Worm (Caenorhabditis elegans) whole organism, mixed stage, embryonic: Measurements from ENCODE around the gene ztf-7.

Experiments
- M03D4.4 ChIP-seq: sonication (generic microtip); optimal IDR thresholded peaks from 2 replicates; lab custom pipeline; 2017; ENCODE audit warnings: mild to moderate bottlenecking, missing genetic modification characterization, missing compliant biosample characterization
- blmp-1 ChIP-seq: fragments of 150-350 bp; optimal IDR thresholded peaks from 2 replicates; lab custom pipeline; 2014; ENCODE audit warnings: missing biosample characterization, missing genetic modification characterization
- ceh-83 ChIP-seq: fragments of 200-800 bp; sonication (Bioruptor generic); optimal IDR thresholded peaks from 2 replicates; lab custom pipeline; 2018; ENCODE audit warnings: mild to moderate bottlenecking, missing genetic modification characterization, missing compliant biosample characterization
- ces-1 ChIP-seq: fragments of 150-350 bp; optimal IDR thresholded peaks from 2 replicates; lab custom pipeline; 2014; ENCODE audit warnings: missing biosample characterization, missing genetic modification reagents, missing genetic modification characterization
- cnd-1 ChIP-seq: fragments of 200-800 bp; sonication (Bioruptor generic); optimal IDR thresholded peaks from 2 replicates; lab custom pipeline; 2018; ENCODE audit warnings: mild to moderate bottlenecking, missing genetic modification characterization, missing compliant biosample characterization
- drap-1 ChIP-seq: fragments of 200-800 bp; sonication (Bioruptor generic); optimal IDR thresholded peaks from 3 replicates; lab custom pipeline; 2018; ENCODE audit warnings: mild to moderate bottlenecking, missing genetic modification characterization, missing compliant biosample characterization
- elt-1 ChIP-seq: sonication (generic microtip); optimal IDR thresholded peaks from 2 replicates; lab custom pipeline; 2017; ENCODE audit warnings: missing genetic modification characterization, mild to moderate bottlenecking, missing compliant biosample characterization, antibody characterized with exemption, moderate library complexity, borderline replicate concordance; ENCODE audit not compliant: insufficient read depth
- elt-3 ChIP-seq: fragments of 150-350 bp; optimal IDR thresholded peaks from 2 replicates; lab custom pipeline; 2014; ENCODE audit warnings: missing biosample characterization, missing genetic modification characterization
- hlh-1 ChIP-seq: fragments of 150-350 bp; optimal IDR thresholded peaks from 2 replicates; lab custom pipeline; 2014; ENCODE audit warnings: missing biosample characterization, missing genetic modification reagents, missing genetic modification characterization
- lin-13 ChIP-seq: fragments of 150-350 bp; optimal IDR thresholded peaks from 2 replicates; lab custom pipeline; 2014; ENCODE audit warnings: missing biosample characterization, missing genetic modification characterization
- lsy-2 ChIP-seq: fragments of 150-350 bp; optimal IDR thresholded peaks from 2 replicates; lab custom pipeline; 2014; ENCODE audit warnings: missing biosample characterization, missing genetic modification characterization
- mep-1 ChIP-seq: fragments of 150-350 bp; optimal IDR thresholded peaks from 2 replicates; lab custom pipeline; 2017; ENCODE audit warnings: missing biosample characterization, missing genetic modification reagents, missing genetic modification characterization, inconsistent platforms
- mls-2 ChIP-seq: sonication (generic microtip); optimal IDR thresholded peaks from 2 replicates; lab custom pipeline; 2016; ENCODE audit warnings: mild to moderate bottlenecking, missing genetic modification characterization, moderate library complexity, missing compliant biosample characterization
- nhr-12 ChIP-seq: fragments of 150-350 bp; optimal IDR thresholded peaks from 2 replicates; lab custom pipeline; 2014; ENCODE audit warnings: missing biosample characterization, missing genetic modification characterization
- nhr-2 ChIP-seq: fragments of 150-350 bp; optimal IDR thresholded peaks from 2 replicates; lab custom pipeline; 2014; ENCODE audit warnings: missing biosample characterization, missing genetic modification characterization
- nhr-237 ChIP-seq: fragments of 150-350 bp; optimal IDR thresholded peaks from 2 replicates; lab custom pipeline; 2014; ENCODE audit warnings: missing biosample characterization, missing genetic modification characterization
- nhr-28 ChIP-seq: fragments of 150-350 bp; optimal IDR thresholded peaks from 2 replicates; lab custom pipeline; 2014; ENCODE audit warnings: missing biosample characterization, missing genetic modification characterization
- pha-4 ChIP-seq: fragments of 150-350 bp; optimal IDR thresholded peaks from 2 replicates; lab custom pipeline; 2018; ENCODE audit warnings: missing biosample characterization, missing genetic modification reagents, missing genetic modification characterization
- snpc-4 ChIP-seq: fragments of 150-350 bp; optimal IDR thresholded peaks from 2 replicates; lab custom pipeline; 2014; ENCODE audit warnings: missing biosample characterization, missing genetic modification characterization
- sptf-1 ChIP-seq: sonication (generic microtip); optimal IDR thresholded peaks from 2 replicates; lab custom pipeline; 2017; ENCODE audit warnings: mild to moderate bottlenecking, missing genetic modification characterization, moderate library complexity, missing compliant biosample characterization
- unc-39 ChIP-seq: fragments of 150-350 bp; optimal IDR thresholded peaks from 2 replicates; lab custom pipeline; 2014; ENCODE audit warnings: missing biosample characterization, missing genetic modification characterization
- unc-62 ChIP-seq: fragments of 150-350 bp; optimal IDR thresholded peaks from 2 replicates; lab custom pipeline; 2014; ENCODE audit warnings: missing biosample characterization, missing genetic modification reagents, missing genetic modification characterization
- zip-8 ChIP-seq: fragments of 150-350 bp; optimal IDR thresholded peaks from 2 replicates; lab custom pipeline; 2014; ENCODE audit warnings: missing biosample characterization, missing genetic modification characterization

Gene ztf-7

DNA sequence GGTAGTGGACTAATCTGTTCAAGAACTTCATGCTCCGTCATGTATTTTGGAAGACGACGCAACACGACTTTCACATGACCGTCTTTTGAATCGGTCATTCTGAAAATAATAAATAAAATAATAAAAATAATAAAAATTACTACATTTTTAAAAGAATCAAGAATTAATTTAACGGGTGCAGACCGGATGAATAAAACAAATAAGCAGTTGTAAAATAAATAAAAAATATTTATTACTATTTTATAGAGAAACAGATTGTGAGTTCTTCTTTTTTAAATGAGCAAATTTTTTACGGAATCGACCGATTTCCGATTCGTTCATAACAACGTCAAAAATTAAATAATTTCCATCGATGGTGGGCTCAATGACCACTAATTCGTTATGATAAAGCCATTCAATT is 11.9 kb downstream of the ztf-7 start, which contains the start of gene smg-4:
Gene smg-4 (minus strand): TSS at position 101 of the 400 bp plus-strand sequence.
- no peak for TF ChIP-seq pha-4 (tag; lab: Kevin White, UChicago)

DNA sequence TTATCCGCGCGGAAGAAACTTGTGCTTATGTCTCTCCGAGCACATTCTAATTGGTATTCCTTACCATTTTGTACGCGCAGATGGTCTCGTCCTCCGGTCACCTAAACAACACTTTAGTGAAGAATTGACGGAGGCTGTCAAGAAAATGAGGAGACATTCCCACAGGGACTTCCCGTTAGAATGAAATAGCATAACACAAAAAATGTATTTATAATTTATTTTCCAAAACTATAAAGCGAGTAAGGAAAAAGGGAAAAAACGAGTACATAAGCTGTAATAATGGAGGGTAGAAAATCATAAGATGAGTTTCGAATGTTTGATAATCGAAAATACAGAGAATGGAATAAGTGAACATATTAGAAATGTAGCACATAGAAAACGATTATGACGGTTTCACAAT is 13.8 kb downstream of the ztf-7 start, which contains the start of gene F46B6.12:
Gene F46B6.12 (minus strand): TSS at position 101 of the 400 bp plus-strand sequence.
- no peak for TF ChIP-seq M03D4.4 (tag; lab: Kevin White, UChicago)
- TF ChIP-seq drap-1 (GFP tag; lab: Kevin White, UChicago): no peak
- TF ChIP-seq mep-1 (tag; lab: Kevin White, UChicago): no peak
- no peak for TF ChIP-seq sptf-1 (tag; lab: Kevin White, UChicago)
- no peak for TF ChIP-seq mls-2
- no peak for TF ChIP-seq hlh-1
- TF ChIP-seq unc-62 (GFP tag; lab: Kevin White, UChicago): no peak
- TF ChIP-seq lin-13 (tag; lab: Kevin White, UChicago): no peak
- no peak for TF ChIP-seq cnd-1 (tag; lab: Kevin White, UChicago)
- TF ChIP-seq ceh-83 (GFP tag; lab: Kevin White, UChicago): no peak
- no peak for TF ChIP-seq nhr-237 (tag; lab: Kevin White, UChicago)
- TF ChIP-seq snpc-4: no peak
- TF ChIP-seq blmp-1 (tag; lab: Kevin White, UChicago): no peak
- TF ChIP-seq nhr-2 (tag; lab: Kevin White, UChicago): no peak

DNA sequence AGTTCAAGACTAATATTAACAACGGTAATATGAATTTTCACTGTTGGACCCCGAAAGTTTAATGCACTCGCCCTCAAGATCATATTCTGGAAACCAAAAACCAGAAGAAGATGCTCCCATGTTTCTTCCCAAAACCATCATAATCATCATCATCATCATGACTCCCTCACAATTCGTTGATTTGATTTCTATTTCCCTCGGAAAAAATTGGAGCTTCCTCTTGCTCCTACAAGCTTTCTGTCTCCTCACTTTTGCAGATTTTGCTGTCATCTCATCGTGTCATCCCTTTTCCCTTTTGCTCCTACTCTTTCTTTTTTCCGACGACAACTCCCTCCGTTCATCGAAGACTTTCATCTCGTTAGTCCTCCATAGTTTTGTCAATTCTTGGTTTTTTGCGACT is 17.5 kb downstream of the ztf-7 start, which contains the start of gene F46B6.2:
Gene F46B6.2 (plus strand): TSS at position 316 of the 400 bp plus-strand sequence.
- TF ChIP-seq mls-2 (no peak), ces-1 (GFP tag; lab: Kevin White, UChicago) (peak; percentile 99)

DNA sequence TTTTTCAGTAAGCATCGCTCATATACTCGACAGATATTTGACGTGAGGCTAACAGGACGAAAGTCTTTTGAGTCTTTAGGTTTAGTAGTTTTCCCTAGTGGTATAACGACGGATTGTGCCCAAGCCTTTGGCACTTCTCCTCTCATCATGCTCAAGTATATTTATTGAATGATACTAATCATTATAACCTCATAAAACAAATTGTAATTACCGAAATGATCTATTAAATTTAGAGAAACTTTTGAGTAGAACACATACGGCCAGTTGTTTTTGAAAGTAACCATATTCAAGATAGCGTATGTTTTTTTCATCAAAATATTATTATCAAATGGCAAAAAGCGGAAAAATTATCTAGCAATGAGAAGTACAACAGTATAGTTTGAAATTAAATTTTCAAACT is 18.2 kb downstream of the ztf-7 start:
- TF ChIP-seq ces-1 (GFP tag; lab: Kevin White, UChicago): peak; percentile 90
- no peak for TF ChIP-seq lin-13 (tag; lab: Kevin White, UChicago)

DNA sequence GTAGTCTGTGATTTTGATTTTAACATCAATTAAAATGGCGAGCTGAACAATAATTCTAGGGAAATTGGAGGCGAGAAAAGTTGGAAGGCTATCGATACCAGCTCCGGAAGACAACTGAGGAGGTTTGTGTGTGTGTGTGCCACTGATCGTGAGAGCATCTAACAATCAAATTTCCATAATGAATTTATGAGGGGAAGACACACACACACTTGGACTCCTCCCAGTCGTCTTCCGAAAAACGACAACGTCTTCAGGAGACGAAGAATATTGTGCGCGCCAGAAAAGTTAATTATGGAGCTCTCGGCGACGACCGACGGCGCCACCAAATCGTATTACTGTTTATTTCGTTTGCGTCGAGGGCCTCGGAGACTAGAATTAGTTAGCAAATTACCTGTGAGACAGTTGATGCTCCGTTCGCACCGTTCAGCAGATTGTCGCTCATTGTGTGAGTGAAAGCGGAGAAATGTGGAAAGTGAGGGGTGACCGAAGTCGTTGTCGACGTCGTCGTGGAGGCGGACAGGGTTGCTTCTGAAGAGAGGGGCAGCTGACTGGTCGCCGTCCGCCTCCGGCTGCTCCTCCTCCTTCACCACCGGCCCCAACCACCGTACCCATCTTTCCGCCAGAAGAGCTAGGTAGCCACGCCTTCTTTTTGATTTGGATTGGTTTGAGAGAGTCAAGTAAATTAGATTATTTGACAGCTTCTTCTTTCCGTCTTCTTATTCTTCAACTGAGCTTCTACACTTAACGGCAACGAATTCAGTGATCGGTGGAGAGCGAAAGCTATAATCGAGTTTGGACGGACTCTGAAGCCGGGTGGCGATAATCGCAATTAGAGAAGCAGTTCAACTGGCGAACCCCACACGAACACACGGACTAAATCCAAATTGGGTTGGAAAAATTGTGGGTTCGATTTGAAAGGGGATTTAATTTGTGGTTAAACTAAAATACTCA is 20.4 kb downstream of the ztf-7 start, which contains the start of gene unc-42:
Gene unc-42 (minus strand): TSS at position 564 of the 951 bp plus-strand sequence.
- TF ChIP-seq ces-1 (GFP tag; lab: Kevin White, UChicago): peak; percentile 100
- no peak for TF ChIP-seq lsy-2 (tag; lab: Kevin White, UChicago)
- TF ChIP-seq elt-1: no peak
- no peak for TF ChIP-seq nhr-237 (tag; lab: Kevin White, UChicago)
- no peak for TF ChIP-seq unc-62 (GFP tag; lab: Kevin White, UChicago)
- no peak for TF ChIP-seq lin-13 (tag; lab: Kevin White, UChicago)
- no peak for TF ChIP-seq ceh-83 (GFP tag; lab: Kevin White, UChicago)

DNA sequence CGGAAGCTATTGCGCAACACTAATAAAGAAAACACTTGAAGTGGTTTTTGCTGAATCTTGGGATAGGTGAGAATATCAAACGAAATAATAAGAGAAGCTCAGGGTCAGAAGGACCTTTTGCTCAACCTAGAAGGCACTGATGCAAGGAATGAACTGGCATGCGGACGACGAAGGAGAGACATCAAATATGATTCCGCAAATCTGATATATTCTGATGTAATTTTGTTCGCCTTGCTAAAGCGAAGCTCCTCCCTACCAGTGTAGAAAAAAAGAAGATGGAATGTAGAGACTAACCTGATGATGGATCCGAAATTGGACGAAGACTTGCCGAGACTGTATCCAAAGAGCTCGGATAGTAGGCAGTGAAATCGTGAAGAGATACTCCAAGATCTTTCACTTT is 21.6 kb downstream of the ztf-7 start:
- TF ChIP-seq zip-8 (tag; lab: Kevin White, UChicago) (peak; percentile 50), ces-1 (GFP tag; lab: Kevin White, UChicago) (peak; percentile 100), mep-1 (tag; lab: Kevin White, UChicago) (no peak)

DNA sequence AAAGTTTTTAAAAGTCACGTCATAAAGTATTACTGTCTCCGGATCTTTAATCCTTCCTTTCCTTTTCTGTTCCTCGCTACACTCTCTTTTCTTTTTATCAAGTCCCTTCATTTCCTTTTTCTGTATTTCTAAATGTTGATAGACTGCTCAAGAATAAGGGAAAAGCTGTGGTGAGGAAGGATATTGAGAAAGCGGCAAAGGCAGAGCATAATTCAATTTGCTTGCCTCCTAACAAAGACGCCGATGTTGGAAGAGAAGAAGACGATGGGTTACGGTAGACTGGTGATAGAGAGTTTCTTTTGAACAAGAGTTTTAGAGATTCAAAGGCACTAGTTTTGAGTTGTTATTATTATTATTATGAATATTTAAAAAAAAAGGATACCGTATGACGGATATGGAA is 23.9 kb downstream of the ztf-7 start:
- TF ChIP-seq lsy-2 (tag; lab: Kevin White, UChicago) (peak; percentile 46), ces-1 (GFP tag; lab: Kevin White, UChicago) (peak; percentile 100), zip-8 (tag; lab: Kevin White, UChicago) (no peak)

DNA sequence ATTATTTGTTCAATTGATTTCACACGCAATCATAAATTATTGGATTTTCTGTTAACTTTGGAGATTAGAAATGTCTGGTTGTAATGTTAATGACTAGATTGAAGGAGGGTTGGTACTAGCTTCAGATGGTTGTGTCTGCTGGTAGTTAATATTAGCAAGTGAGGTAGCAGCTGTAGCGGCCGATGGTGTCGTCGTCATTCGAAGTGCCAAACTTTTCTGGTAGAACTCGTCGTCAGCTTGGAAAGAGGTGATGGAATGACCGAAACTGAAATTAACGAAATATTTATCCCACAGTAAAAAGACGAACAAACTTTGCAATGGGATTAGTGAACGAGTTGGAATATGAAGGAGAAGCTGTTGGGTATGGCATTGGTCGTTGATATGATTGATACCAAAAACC is 25.0 kb downstream of the ztf-7 start:
- TF ChIP-seq M03D4.4 (tag; lab: Kevin White, UChicago) (no peak), nhr-237 (tag; lab: Kevin White, UChicago) (no peak), mls-2 (no peak), blmp-1 (tag; lab: Kevin White, UChicago) (no peak), sptf-1 (tag; lab: Kevin White, UChicago) (no peak), elt-3 (tag; lab: Kevin White, UChicago) (no peak), unc-39 (no peak), nhr-28 (no peak), nhr-12 (tag; lab: Kevin White, UChicago) (no peak), mep-1 (tag; lab: Kevin White, UChicago) (no peak)
